Fruit fly (Drosophila melanogaster) whole organism, pupa: ENCODE results near the gene MBD-like.

Experiments
- CG10348 ChIP-seq: fragments of 200-800 bp; sonication (Bioruptor generic); IDR thresholded peaks from 2 replicates; pipeline ENCODE4 v1.3.6; 2022; ENCODE audit warnings: missing biosample characterization, missing genetic modification characterization
- CG12605 ChIP-seq: fragments of 200-800 bp; sonication (Bioruptor generic); IDR thresholded peaks from 2 replicates; pipeline ENCODE4 v1.3.6; 2022; ENCODE audit warnings: missing biosample characterization, missing genetic modification characterization
- CG13204 ChIP-seq: fragments of 200-800 bp; sonication (Bioruptor generic); optimal IDR thresholded peaks from 2 replicates; lab custom pipeline; 2018; ENCODE audit warnings: missing biosample characterization, mild to moderate bottlenecking, missing genetic modification characterization, moderate library complexity
- CG14655 ChIP-seq: fragments of 200-800 bp; sonication (Bioruptor generic); optimal IDR thresholded peaks from 3 replicates; lab custom pipeline; 2017; ENCODE audit warnings: mild to moderate bottlenecking, missing biosample characterization, missing genetic modification reagents, missing genetic modification characterization
- CG15710 ChIP-seq: fragments of 200-800 bp; sonication (Bioruptor generic); optimal IDR thresholded peaks from 2 replicates; lab custom pipeline; 2018; ENCODE audit warnings: missing biosample characterization, mild to moderate bottlenecking, missing genetic modification characterization, moderate library complexity
- CG17806 ChIP-seq: fragments of 200-800 bp; sonication (Bioruptor generic); optimal IDR thresholded peaks from 2 replicates; lab custom pipeline; 2018; ENCODE audit warnings: missing biosample characterization, mild to moderate bottlenecking, missing genetic modification characterization, moderate library complexity
- CG32121 ChIP-seq: fragments of 200-800 bp; sonication (Bioruptor generic); IDR thresholded peaks from 2 replicates; pipeline ENCODE4 v1.3.6; 2022; ENCODE audit warnings: missing biosample characterization, missing genetic modification characterization
- CG34367 ChIP-seq: fragments of 200-800 bp; sonication (Bioruptor generic); optimal IDR thresholded peaks from 2 replicates; lab custom pipeline; 2018; ENCODE audit warnings: missing biosample characterization, mild to moderate bottlenecking, missing genetic modification characterization
- CG4496 ChIP-seq: fragments of 200-800 bp; sonication (Bioruptor generic); IDR thresholded peaks from 3 replicates; pipeline ENCODE4 v1.3.6; 2022; ENCODE audit warnings: missing biosample characterization, missing genetic modification characterization
- CG8159 ChIP-seq: fragments of 200-800 bp; sonication (Bioruptor generic); optimal IDR thresholded peaks from 3 replicates; lab custom pipeline; 2018; ENCODE audit warnings: missing biosample characterization, mild to moderate bottlenecking, missing genetic modification characterization, moderate library complexity
- CG8301 ChIP-seq: fragments of 200-800 bp; sonication (Bioruptor generic); optimal IDR thresholded peaks from 2 replicates; lab custom pipeline; 2018; ENCODE audit warnings: missing biosample characterization, mild to moderate bottlenecking, missing genetic modification characterization
- CG9948 ChIP-seq: fragments of 200-800 bp; sonication (Bioruptor generic); optimal IDR thresholded peaks from 2 replicates; lab custom pipeline; 2018; ENCODE audit warnings: missing biosample characterization, mild to moderate bottlenecking, missing genetic modification characterization, moderate library complexity
- D1 ChIP-seq: fragments of 200-800 bp; sonication (Bioruptor generic); optimal IDR thresholded peaks from 2 replicates; lab custom pipeline; 2018; ENCODE audit warnings: missing biosample characterization, mild to moderate bottlenecking, missing genetic modification characterization, moderate library complexity
- EcR ChIP-seq: fragments of 200-800 bp; sonication (Bioruptor generic); optimal IDR thresholded peaks from 3 replicates; lab custom pipeline; 2019; ENCODE audit warnings: missing biosample characterization, missing genetic modification characterization, mild to moderate bottlenecking, moderate library complexity, missing genetic modification reagents
- Ets98B ChIP-seq: fragments of 200-800 bp; sonication (Bioruptor generic); IDR thresholded peaks from 2 replicates; pipeline ENCODE4 v1.3.6; 2022; ENCODE audit warnings: missing biosample characterization, missing genetic modification characterization
- Pif1A ChIP-seq: fragments of 200-800 bp; sonication (Bioruptor generic); optimal IDR thresholded peaks from 3 replicates; lab custom pipeline; 2016; ENCODE audit warnings: missing biosample characterization, missing genetic modification characterization
- Pif1B ChIP-seq: fragments of 200-800 bp; sonication (Bioruptor generic); optimal IDR thresholded peaks from 3 replicates; lab custom pipeline; 2016; ENCODE audit warnings: missing biosample characterization, missing genetic modification characterization
- Snoo ChIP-seq: fragments of 200-800 bp; sonication (Bioruptor generic); optimal IDR thresholded peaks from 3 replicates; lab custom pipeline; 2017; ENCODE audit warnings: missing biosample characterization, mild to moderate bottlenecking, missing genetic modification characterization, inconsistent platforms
- gl ChIP-seq: fragments of 200-800 bp; sonication (Bioruptor generic); optimal IDR thresholded peaks from 2 replicates; lab custom pipeline; 2018; ENCODE audit warnings: missing biosample characterization, mild to moderate bottlenecking, missing genetic modification characterization
- rn ChIP-seq: fragments of 200-800 bp; sonication (Bioruptor generic); IDR thresholded peaks from 2 replicates; pipeline ENCODE4 v1.3.6; 2022; ENCODE audit warnings: missing biosample characterization, missing genetic modification characterization

MBD-like gene

DNA sequence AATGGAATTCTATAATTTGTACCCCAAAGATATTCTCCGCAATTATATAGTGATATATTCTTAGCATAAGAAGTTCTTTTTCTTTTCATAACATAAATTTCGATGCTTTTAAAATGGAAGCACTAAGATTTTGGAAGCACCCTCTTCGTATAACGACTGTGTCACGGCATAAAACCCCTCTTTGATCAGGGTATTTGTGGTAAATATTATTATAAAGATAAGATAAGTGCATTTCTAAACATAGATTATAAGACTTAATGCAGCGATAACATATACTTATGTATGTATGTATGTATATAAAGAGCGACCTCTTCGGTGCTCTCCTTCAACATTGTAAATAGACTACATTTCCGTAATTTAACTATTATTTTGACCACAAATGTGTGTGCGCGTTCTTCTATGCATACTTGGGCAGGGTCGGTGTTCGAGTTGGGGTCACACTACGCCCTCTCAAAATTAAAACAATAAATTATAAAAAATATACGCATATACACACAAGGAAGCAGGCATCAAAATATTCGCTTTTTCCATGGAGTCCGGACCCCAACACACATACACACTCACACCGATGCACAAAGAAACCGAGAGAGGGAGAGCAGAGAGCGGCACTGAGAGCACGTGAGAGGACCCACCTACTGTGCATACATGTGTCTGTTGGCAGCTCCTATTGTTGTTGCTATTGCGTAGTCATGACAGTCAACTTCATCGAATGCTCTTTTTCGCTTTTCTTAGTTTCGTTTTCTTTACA is 9.1 kb upstream of the MBD-like start:
- TF ChIP-seq Pif1B (GFP tag; lab: Kevin White, UChicago) (peak; percentile 60), CG13204 (peak; percentile 29), gl (tag; lab: Kevin White, UChicago) (peak; percentile 23), EcR (GFP tag; lab: Kevin White, UChicago) (peak; percentile 53), CG34367 (tag; lab: Kevin White, UChicago) (no peak), Ets98B (no peak), Pif1A (GFP tag; lab: Kevin White, UChicago) (peak; percentile 9)

DNA sequence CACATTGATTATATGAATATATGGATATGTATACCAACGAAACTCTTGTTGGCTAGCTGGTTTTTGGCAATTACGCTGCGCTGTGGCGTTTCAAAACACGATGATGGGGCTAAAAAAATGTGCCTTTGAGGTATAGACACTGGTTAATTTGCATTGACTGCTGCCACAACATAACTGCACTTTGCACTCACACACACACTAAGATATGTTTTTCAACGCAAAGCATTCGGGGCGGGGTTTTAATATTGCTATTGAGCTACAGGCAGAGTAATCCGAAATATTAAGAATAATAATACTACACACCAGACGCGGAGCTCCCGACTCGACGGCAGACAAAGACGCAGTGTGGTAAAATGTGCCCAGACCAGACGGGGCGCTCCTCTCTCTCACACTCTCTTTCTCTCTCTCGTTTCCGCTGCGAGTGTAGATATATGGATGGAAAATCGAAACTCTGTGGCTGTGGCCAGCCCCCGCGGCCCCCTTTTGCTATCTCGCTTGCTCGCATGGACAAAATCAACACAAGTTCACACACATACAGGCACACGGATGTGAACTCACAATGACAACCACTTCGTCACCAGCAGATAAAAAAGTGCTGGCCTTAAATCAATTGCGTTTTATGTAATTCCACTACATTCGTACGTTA is 8.4 kb upstream of the MBD-like start:
- TF ChIP-seq CG4496 = no peak
- TF ChIP-seq gl (tag; lab: Kevin White, UChicago) = peak; percentile 23
- TF ChIP-seq CG10348 (GFP tag; lab: Robert Waterston, UW) = no peak
- no peak for TF ChIP-seq CG34367 (tag; lab: Kevin White, UChicago)
- TF ChIP-seq CG8301 (tag; lab: Kevin White, UChicago) = peak; percentile 1
- peak; percentile 22 for TF ChIP-seq CG17806
- peak; percentile 57 for TF ChIP-seq Snoo
- peak; percentile 97 for TF ChIP-seq EcR (GFP tag; lab: Kevin White, UChicago)
- TF ChIP-seq CG13204 = no peak
- no peak for TF ChIP-seq D1 (tag; lab: Kevin White, UChicago)
- no peak for TF ChIP-seq CG14655 (GFP tag; lab: Kevin White, UChicago)
- no peak for TF ChIP-seq Pif1A (GFP tag; lab: Kevin White, UChicago)
- TF ChIP-seq CG9948 (tag; lab: Kevin White, UChicago) = no peak
- peak; percentile 18 for TF ChIP-seq Pif1B (GFP tag; lab: Kevin White, UChicago)
- no peak for TF ChIP-seq CG15710 (tag; lab: Kevin White, UChicago)
- no peak for TF ChIP-seq rn (GFP tag; lab: Robert Waterston, UW)
- no peak for TF ChIP-seq CG12605 (GFP tag; lab: Robert Waterston, UW)

DNA sequence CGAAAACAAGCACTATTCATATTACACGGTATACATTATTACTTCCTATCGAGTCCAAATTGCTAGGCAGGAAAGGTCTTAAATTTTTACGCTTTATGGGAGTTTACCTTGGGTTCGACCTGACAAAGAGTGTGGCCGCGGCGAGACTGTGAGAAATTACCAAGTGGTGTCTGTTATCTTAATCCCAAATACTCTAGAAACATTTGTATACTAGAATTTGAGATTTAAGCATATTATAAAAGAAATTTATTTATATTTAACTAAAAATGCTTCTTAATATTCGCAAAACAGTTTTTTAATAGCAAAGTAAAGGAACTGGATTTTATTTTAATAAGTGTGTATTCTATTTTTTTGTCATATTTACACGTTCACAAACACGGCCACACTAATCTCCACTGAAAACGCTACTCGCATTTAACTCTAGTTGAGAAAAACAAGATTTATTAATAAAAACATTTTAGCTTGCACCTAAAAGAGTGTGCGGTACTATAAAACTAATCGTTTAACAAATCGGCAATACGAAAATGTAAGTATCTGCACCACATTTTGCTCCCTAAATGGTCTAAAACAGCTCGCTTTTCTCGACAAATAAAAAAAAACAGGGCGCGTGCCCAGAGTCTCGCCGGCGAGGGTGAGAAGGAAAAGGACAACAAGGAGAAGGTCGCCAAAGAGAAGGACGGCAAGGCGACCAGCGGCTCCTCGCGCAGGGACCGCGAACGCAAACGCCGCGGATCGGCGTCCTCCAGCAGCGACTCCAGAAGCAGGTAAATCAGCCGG is 7.7 kb upstream of the MBD-like start, which contains the start of the genes mura and RnpS1:
Gene mura, minus strand, starts transcription at position 148 of the 777 bp plus-strand sequence.
Gene RnpS1, plus strand, starts transcription at position 376 of the 777 bp plus-strand sequence.
- TF ChIP-seq CG4496 = no peak
- TF ChIP-seq CG15710 (tag; lab: Kevin White, UChicago) = no peak
- TF ChIP-seq EcR (GFP tag; lab: Kevin White, UChicago) = no peak

DNA sequence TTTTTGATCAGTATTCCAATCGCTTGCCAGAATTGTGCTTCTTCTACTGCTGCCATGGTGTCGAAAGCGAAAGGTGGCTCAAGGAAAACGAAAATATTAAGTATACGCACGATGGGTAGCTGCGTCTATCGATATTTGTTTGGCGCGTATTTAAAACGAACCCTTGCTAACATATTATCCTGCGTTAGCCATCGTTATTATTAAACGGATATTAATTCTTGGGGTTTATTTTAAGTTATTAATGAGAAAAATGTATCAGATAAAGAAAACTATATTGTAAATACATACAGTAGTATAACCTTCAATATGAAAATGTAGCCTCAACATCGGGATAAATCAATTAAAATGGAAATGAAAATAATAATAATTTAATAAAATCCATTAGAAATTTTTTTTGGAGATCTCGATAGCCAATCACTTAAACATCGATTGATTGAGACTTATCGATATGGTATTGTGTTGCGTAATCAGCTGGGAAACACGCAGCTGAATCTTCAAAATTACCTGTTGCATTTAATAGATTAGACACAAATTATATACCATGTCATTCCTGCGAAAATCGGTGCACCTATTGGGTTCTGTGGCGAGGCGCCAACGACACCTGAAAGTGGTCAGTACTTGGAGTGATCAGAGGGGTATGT is 4.1 kb upstream of the MBD-like start, which contains the start of the genes CG9386 and BckdhA:
Gene CG9386, minus strand, starts transcription at position 75 of the 641 bp plus-strand sequence.
Gene BckdhA, plus strand, starts transcription at position 452 of the 641 bp plus-strand sequence.
- peak; percentile 16 for TF ChIP-seq CG8159 (tag; lab: Kevin White, UChicago)
- peak; percentile 23 for TF ChIP-seq Snoo
- peak; percentile 39; the same call in 1 of the 3 replicates for TF ChIP-seq CG4496
- TF ChIP-seq CG32121 (GFP tag; lab: Robert Waterston, UW) = 0 out of 2 replicates have a peak, but pooled peaks have one; percentile 10
- no peak for TF ChIP-seq CG15710 (tag; lab: Kevin White, UChicago)

DNA sequence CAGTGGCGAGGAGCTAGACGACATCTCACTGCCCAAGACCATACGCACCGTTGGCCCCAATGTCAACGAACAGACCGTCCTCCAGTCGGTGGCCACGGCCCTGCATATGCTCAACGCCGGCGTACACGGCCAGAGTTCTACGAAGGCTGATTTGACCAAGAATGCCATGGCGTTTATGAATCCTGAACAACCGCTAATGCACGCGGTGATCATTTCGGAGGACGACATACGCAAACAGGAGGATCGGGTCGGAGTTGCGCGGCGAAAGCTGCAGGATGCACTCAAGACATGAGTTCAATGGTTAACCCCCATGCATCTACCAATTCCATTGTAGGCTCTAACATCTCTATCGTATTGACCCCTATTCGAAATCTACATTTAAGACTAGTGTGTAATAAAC is 1.6 kb downstream of the MBD-like start:
- TF ChIP-seq CG10348 (GFP tag; lab: Robert Waterston, UW) (no peak), CG4496 (no peak), EcR (GFP tag; lab: Kevin White, UChicago) (no peak), CG34367 (tag; lab: Kevin White, UChicago) (no peak)

DNA sequence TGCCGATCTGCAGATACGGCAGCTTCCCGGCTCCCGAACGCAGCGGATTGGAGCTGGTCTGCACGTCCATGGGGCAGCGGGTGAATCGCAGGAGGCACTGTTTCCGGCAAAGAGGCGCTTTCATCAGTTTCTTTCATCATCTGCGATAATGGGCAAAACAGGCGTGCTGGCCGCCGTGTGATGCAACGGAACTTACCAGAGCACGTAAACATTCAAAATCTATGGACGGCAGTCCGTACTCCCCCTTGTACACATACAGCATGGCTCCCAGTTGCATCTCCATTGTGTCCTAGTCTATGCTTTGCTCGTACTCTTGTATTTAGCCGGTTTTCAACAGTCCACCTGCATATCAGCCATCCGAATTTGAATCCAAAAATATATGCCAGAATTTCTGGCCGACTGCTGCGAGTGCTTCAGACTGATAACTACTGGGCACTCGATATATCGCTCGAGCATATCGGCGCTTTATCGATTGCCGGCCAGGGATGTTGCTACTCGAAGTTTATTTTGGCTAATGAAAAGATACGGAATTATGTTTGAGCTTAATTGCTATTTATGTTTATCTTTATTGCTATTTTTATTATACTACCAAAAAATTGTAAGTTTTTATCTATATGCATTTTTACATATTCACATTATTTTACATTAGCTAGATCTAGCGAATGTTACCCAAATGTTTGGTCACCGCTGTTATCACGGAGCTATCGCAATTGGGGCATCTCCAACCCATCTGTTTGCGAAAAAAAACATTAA is 3.9 kb downstream of the MBD-like start, which contains the start of the genes CG9393 and Vps45:
Gene CG9393, minus strand, starts transcription at position 434 of the 753 bp plus-strand sequence.
Gene Vps45, plus strand, starts transcription at position 685 of the 753 bp plus-strand sequence.
- peak; percentile 32; the same call in 1 of the 2 replicates for TF ChIP-seq CG32121 (GFP tag; lab: Robert Waterston, UW)
- TF ChIP-seq CG8301 (tag; lab: Kevin White, UChicago) = no peak
- TF ChIP-seq CG17806 = peak; percentile 31
- TF ChIP-seq CG9948 (tag; lab: Kevin White, UChicago) = peak; percentile 26
- TF ChIP-seq gl (tag; lab: Kevin White, UChicago) = no peak
- peak; percentile 38 for TF ChIP-seq CG15710 (tag; lab: Kevin White, UChicago)
- TF ChIP-seq CG4496 = 0 out of 3 replicates have a peak, but pooled peaks have one; percentile 42
